Fruit fly (Drosophila melanogaster) whole organism, pupa: ENCODE measurements around the gene CG31988.

ENCODE experiments used
- CG12605 ChIP-seq: fragments of 200-800 bp; sonication (Bioruptor generic); IDR thresholded peaks from 2 replicates; pipeline ENCODE4 v1.3.6; 2022; ENCODE audit warnings: missing biosample characterization, missing genetic modification characterization
- CG14655 ChIP-seq: fragments of 200-800 bp; sonication (Bioruptor generic); optimal IDR thresholded peaks from 3 replicates; lab custom pipeline; 2017; ENCODE audit warnings: mild to moderate bottlenecking, missing biosample characterization, missing genetic modification reagents, missing genetic modification characterization
- CG8301 ChIP-seq: fragments of 200-800 bp; sonication (Bioruptor generic); optimal IDR thresholded peaks from 2 replicates; lab custom pipeline; 2018; ENCODE audit warnings: missing biosample characterization, mild to moderate bottlenecking, missing genetic modification characterization
- EcR ChIP-seq: fragments of 200-800 bp; sonication (Bioruptor generic); optimal IDR thresholded peaks from 3 replicates; lab custom pipeline; 2019; ENCODE audit warnings: missing biosample characterization, missing genetic modification characterization, mild to moderate bottlenecking, moderate library complexity, missing genetic modification reagents

DNA sequence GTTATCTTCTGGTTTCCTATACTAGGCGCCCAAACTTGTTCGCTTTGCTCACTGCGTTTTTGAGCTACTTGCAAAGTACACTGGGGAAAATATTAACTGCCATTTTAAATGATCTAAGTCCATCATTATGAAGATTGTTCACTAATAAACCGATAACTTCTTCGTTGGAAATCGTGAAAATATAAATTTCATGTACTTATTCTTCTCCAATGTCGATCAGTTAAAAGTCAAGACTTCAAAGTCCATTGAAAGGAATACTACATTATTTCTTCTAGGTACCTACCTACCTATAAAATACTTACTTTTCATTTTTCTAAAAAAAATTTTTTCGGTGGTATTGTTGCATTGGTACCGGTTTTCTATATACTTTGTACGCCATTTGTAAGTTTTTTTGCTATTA, 44.1 kb upstream of the CG31988 start:
- TF ChIP-seq CG12605 (GFP tag; lab: Robert Waterston, UW) (no peak), CG14655 (GFP tag; lab: Kevin White, UChicago) (peak; percentile 76), EcR (GFP tag; lab: Kevin White, UChicago) (no peak), CG8301 (peak; percentile 75)
